Fruit fly (Drosophila melanogaster) whole organism, pupa: Measurements from ENCODE around the gene CG42824.

Experiments
- CG10348 ChIP-seq: fragments of 200-800 bp; sonication (Bioruptor generic); IDR thresholded peaks from 2 replicates; pipeline ENCODE4 v1.3.6; 2022; ENCODE audit warnings: missing biosample characterization, missing genetic modification characterization
- CG12605 ChIP-seq: fragments of 200-800 bp; sonication (Bioruptor generic); IDR thresholded peaks from 2 replicates; pipeline ENCODE4 v1.3.6; 2022; ENCODE audit warnings: missing biosample characterization, missing genetic modification characterization
- CG13204 ChIP-seq: fragments of 200-800 bp; sonication (Bioruptor generic); optimal IDR thresholded peaks from 2 replicates; lab custom pipeline; 2018; ENCODE audit warnings: missing biosample characterization, mild to moderate bottlenecking, missing genetic modification characterization, moderate library complexity
- CG14655 ChIP-seq: fragments of 200-800 bp; sonication (Bioruptor generic); optimal IDR thresholded peaks from 3 replicates; lab custom pipeline; 2017; ENCODE audit warnings: mild to moderate bottlenecking, missing biosample characterization, missing genetic modification reagents, missing genetic modification characterization
- CG15710 ChIP-seq: fragments of 200-800 bp; sonication (Bioruptor generic); optimal IDR thresholded peaks from 2 replicates; lab custom pipeline; 2018; ENCODE audit warnings: missing biosample characterization, mild to moderate bottlenecking, missing genetic modification characterization, moderate library complexity
- CG17806 ChIP-seq: fragments of 200-800 bp; sonication (Bioruptor generic); optimal IDR thresholded peaks from 2 replicates; lab custom pipeline; 2018; ENCODE audit warnings: missing biosample characterization, mild to moderate bottlenecking, missing genetic modification characterization, moderate library complexity
- CG32121 ChIP-seq: fragments of 200-800 bp; sonication (Bioruptor generic); IDR thresholded peaks from 2 replicates; pipeline ENCODE4 v1.3.6; 2022; ENCODE audit warnings: missing biosample characterization, missing genetic modification characterization
- CG34367 ChIP-seq: fragments of 200-800 bp; sonication (Bioruptor generic); optimal IDR thresholded peaks from 2 replicates; lab custom pipeline; 2018; ENCODE audit warnings: missing biosample characterization, mild to moderate bottlenecking, missing genetic modification characterization
- CG4496 ChIP-seq: fragments of 200-800 bp; sonication (Bioruptor generic); IDR thresholded peaks from 3 replicates; pipeline ENCODE4 v1.3.6; 2022; ENCODE audit warnings: missing biosample characterization, missing genetic modification characterization
- CG8159 ChIP-seq: fragments of 200-800 bp; sonication (Bioruptor generic); optimal IDR thresholded peaks from 3 replicates; lab custom pipeline; 2018; ENCODE audit warnings: missing biosample characterization, mild to moderate bottlenecking, missing genetic modification characterization, moderate library complexity
- CG8301 ChIP-seq: fragments of 200-800 bp; sonication (Bioruptor generic); optimal IDR thresholded peaks from 2 replicates; lab custom pipeline; 2018; ENCODE audit warnings: missing biosample characterization, mild to moderate bottlenecking, missing genetic modification characterization
- CG9948 ChIP-seq: fragments of 200-800 bp; sonication (Bioruptor generic); optimal IDR thresholded peaks from 2 replicates; lab custom pipeline; 2018; ENCODE audit warnings: missing biosample characterization, mild to moderate bottlenecking, missing genetic modification characterization, moderate library complexity
- D1 ChIP-seq: fragments of 200-800 bp; sonication (Bioruptor generic); optimal IDR thresholded peaks from 2 replicates; lab custom pipeline; 2018; ENCODE audit warnings: missing biosample characterization, mild to moderate bottlenecking, missing genetic modification characterization, moderate library complexity
- EcR ChIP-seq: fragments of 200-800 bp; sonication (Bioruptor generic); optimal IDR thresholded peaks from 3 replicates; lab custom pipeline; 2019; ENCODE audit warnings: missing biosample characterization, missing genetic modification characterization, mild to moderate bottlenecking, moderate library complexity, missing genetic modification reagents
- Ets98B ChIP-seq: fragments of 200-800 bp; sonication (Bioruptor generic); IDR thresholded peaks from 2 replicates; pipeline ENCODE4 v1.3.6; 2022; ENCODE audit warnings: missing biosample characterization, missing genetic modification characterization
- Pif1A ChIP-seq: fragments of 200-800 bp; sonication (Bioruptor generic); optimal IDR thresholded peaks from 3 replicates; lab custom pipeline; 2016; ENCODE audit warnings: missing biosample characterization, missing genetic modification characterization
- Pif1B ChIP-seq: fragments of 200-800 bp; sonication (Bioruptor generic); optimal IDR thresholded peaks from 3 replicates; lab custom pipeline; 2016; ENCODE audit warnings: missing biosample characterization, missing genetic modification characterization
- Snoo ChIP-seq: fragments of 200-800 bp; sonication (Bioruptor generic); optimal IDR thresholded peaks from 3 replicates; lab custom pipeline; 2017; ENCODE audit warnings: missing biosample characterization, mild to moderate bottlenecking, missing genetic modification characterization, inconsistent platforms
- gl ChIP-seq: fragments of 200-800 bp; sonication (Bioruptor generic); optimal IDR thresholded peaks from 2 replicates; lab custom pipeline; 2018; ENCODE audit warnings: missing biosample characterization, mild to moderate bottlenecking, missing genetic modification characterization
- rn ChIP-seq: fragments of 200-800 bp; sonication (Bioruptor generic); IDR thresholded peaks from 2 replicates; pipeline ENCODE4 v1.3.6; 2022; ENCODE audit warnings: missing biosample characterization, missing genetic modification characterization

The CG42824 gene

dm6 chr3R:17418459-17418858, 12.1 kb upstream of the CG42824 start, which contains the start of gene CG42834:
Gene CG42834 (plus strand): TSS chr3R:17418759.
- TF ChIP-seq CG4496 (GFP tag; lab: Robert Waterston, UW) (no peak), CG15710 (no peak)

DNA sequence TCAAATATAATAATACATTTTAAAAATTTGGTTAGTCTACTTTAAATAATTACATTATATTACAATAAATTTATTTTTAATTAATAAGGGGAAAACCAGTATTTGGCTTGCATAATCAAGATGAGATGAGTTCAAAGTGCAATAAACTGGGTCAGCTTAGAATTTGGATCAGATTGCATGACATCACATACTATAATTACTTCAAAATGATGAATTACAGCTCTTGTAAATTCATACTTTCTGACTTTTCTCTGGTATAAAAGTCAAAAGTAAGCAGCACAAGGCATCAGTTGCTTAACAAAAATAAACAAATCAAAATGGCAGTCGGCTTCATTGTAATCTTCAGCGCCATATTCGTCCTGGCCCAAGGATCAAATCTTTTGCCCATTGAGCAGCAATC, 10.9 kb upstream of the CG42824 start, which contains the start of gene CG33333:
Gene CG33333, plus strand, starts transcription at position 301 of the 400 bp plus-strand sequence.
- TF ChIP-seq gl (tag; lab: Kevin White, UChicago): no peak
- no peak for TF ChIP-seq D1
- TF ChIP-seq CG17806: no peak
- no peak for TF ChIP-seq CG10348
- no peak for TF ChIP-seq CG14655
- TF ChIP-seq CG4496 (GFP tag; lab: Robert Waterston, UW): no peak
- no peak for TF ChIP-seq EcR (GFP tag; lab: Kevin White, UChicago)
- TF ChIP-seq Snoo (tag; lab: Kevin White, UChicago): no peak
- no peak for TF ChIP-seq rn (GFP tag; lab: Robert Waterston, UW)
- no peak for TF ChIP-seq Pif1A (GFP tag; lab: Kevin White, UChicago)
- TF ChIP-seq CG15710: no peak
- TF ChIP-seq CG9948 (tag; lab: Kevin White, UChicago): no peak
- TF ChIP-seq, all 21 proteins: peak for 0

DNA sequence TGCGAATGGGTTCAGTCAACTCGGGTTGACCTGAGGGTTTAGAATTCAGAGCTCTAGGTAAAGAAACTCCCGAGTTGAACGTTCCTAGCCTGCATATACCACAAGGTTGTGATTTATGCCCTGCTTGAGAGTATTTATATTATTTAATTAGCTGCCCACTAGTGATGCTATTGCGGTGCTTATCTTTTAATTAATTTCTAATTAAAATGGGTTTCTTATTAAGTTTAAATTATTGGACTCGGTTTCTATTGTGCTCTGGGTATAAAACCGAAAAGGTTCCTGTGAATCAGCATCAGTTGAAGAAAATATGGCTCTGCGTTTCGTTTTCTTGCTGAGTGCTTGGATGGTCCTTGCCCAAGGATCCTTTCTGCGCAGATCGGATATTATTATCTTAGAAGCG, 9.1 kb upstream of the CG42824 start, which contains the start of gene CG5866:
Gene CG5866, plus strand, starts transcription at position 301 of the 400 bp plus-strand sequence.
- no peak for TF ChIP-seq Pif1B (GFP tag; lab: Kevin White, UChicago)
- TF ChIP-seq CG10348: no peak
- no peak for TF ChIP-seq rn (GFP tag; lab: Robert Waterston, UW)
- no peak for TF ChIP-seq Pif1A (GFP tag; lab: Kevin White, UChicago)
- no peak for TF ChIP-seq EcR (GFP tag; lab: Kevin White, UChicago)
- no peak for TF ChIP-seq CG12605 (GFP tag; lab: Robert Waterston, UW)
- TF ChIP-seq CG15710: no peak

DNA sequence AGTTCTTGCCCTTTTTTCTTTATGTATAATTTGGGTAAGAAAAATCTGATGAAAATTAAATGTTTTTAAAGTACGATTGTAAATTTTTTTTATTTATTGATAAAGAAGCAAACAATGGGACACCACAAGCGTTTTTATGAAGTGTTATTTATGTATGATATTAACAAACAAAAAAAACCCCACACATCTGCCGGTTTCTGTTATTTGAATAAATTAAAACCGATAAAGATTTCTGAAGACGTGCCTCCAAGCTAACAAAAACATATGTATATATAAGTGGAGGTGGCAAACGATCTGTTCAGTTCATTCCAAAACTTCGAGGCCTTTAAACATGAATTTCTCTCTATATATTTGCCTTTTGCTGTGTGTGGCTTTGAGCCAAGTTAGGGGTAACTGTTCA, 7.3 kb upstream of the CG42824 start, which contains the start of gene CG42822:
Gene CG42822, plus strand, starts transcription at position 301 of the 400 bp plus-strand sequence.
- TF ChIP-seq CG34367 (tag; lab: Kevin White, UChicago): no peak
- TF ChIP-seq, all 21 proteins: peak for 0

DNA sequence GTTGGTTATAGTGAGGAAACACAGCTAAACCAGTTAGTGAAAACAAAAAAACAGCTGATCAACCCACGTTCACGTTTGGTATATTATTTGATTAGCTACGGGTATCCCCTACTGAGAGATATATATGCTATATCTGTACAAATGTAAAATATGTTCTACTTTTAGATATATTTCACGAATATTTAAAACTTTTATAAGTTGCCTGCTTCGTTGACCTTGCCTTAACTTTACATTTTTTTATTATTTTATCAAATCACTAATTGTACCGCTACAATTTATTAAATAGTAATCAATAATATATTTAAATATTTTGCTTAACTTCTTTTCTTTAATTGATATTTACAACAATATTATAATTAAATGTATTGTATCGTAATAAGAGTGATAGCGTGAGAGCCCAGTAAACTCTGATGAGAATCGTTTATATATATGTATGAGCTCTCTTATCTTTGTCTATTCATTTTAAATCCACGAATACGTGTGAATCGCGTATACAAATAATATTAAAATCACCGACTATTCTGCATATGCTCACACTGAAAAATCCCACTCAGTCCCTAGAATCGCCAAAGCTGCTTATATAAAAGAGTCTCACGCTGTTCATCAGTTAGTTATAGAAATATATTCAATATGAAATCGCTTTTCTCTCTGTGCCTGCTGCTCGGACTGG, 6.3 kb upstream of the CG42824 start, which contains the start of gene CG42821:
Gene CG42821, plus strand, starts transcription at position 620 of the 670 bp plus-strand sequence.
- TF ChIP-seq CG17806 (no peak), CG32121 (no peak), CG14655 (no peak), Ets98B (GFP tag; lab: Robert Waterston, UW) (no peak), rn (GFP tag; lab: Robert Waterston, UW) (no peak), Snoo (tag; lab: Kevin White, UChicago) (no peak), CG10348 (no peak), gl (tag; lab: Kevin White, UChicago) (no peak), CG8301 (no peak), Pif1B (GFP tag; lab: Kevin White, UChicago) (no peak)

DNA sequence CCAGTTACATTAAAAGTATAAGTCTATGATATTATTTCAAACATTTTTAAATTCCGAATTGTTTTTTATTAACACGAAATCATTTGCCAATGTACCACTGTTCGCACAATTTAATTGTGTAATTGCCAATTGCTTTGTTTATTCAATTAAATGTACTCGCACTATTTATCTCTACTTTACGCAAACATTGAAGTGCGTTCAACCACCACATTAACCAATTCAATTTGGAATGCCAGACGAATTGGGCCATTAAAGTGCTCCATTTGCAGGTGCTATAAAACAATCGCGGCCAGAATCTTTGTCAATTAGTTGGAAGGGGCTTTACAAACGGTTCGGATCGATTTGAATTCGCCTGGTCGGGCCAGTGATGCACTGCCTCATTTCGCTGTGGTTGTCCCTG, 4.5 kb upstream of the CG42824 start, which contains the start of gene CG5863:
Gene CG5863, plus strand, starts transcription at position 301 of the 400 bp plus-strand sequence.
- no peak for TF ChIP-seq CG9948 (tag; lab: Kevin White, UChicago)
- no peak for TF ChIP-seq gl (tag; lab: Kevin White, UChicago)
- TF ChIP-seq D1: no peak
- TF ChIP-seq CG13204 (GFP tag; lab: Kevin White, UChicago): no peak
- no peak for TF ChIP-seq CG8159 (tag; lab: Kevin White, UChicago)
- TF ChIP-seq CG10348: no peak
- no peak for TF ChIP-seq Pif1A (GFP tag; lab: Kevin White, UChicago)
- TF ChIP-seq Pif1B (GFP tag; lab: Kevin White, UChicago): no peak
- TF ChIP-seq CG15710: no peak
- TF ChIP-seq EcR (GFP tag; lab: Kevin White, UChicago): no peak
- TF ChIP-seq CG32121: no peak

DNA sequence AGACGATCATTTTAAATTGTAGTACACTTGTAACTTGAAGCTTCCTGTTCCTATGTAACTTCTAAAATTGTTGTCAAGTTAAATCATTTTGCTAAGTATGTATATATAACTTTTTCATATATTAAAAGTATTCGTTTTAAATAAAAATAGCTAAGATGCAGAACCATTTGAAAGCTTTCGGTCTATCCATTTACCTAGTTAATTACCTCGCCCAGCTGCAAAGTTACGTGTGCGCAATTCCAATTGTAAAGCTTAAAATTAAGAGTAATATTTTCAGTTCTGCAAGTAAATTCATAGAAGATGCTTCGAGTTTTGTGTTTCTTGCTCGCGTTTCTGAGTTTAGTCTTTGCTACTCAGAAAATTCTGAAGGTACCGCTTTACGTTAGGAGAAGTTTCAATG, 3.0 kb upstream of the CG42824 start, which contains the start of gene CG5860:
Gene CG5860, plus strand, starts transcription at position 301 of the 400 bp plus-strand sequence.
- TF ChIP-seq gl (tag; lab: Kevin White, UChicago) (no peak), CG32121 (no peak), CG9948 (tag; lab: Kevin White, UChicago) (no peak), rn (GFP tag; lab: Robert Waterston, UW) (no peak), CG8159 (tag; lab: Kevin White, UChicago) (no peak), Snoo (tag; lab: Kevin White, UChicago) (no peak), CG10348 (no peak), CG12605 (GFP tag; lab: Robert Waterston, UW) (no peak), CG4496 (GFP tag; lab: Robert Waterston, UW) (no peak), EcR (GFP tag; lab: Kevin White, UChicago) (no peak), CG17806 (no peak), CG8301 (no peak), Pif1A (GFP tag; lab: Kevin White, UChicago) (no peak), CG34367 (tag; lab: Kevin White, UChicago) (no peak), CG14655 (no peak)
